Worm (Caenorhabditis elegans): ENCODE measurements around the gene M142.5.

The M142.5 gene

ce11 chrIII:10906325-10906724, 24.7 kb upstream of the M142.5 start:
- peak; percentile 22 for TF ChIP-seq unc-55 (GFP tag; optimal IDR thresholded peaks at IDR 0.05)
- peak; percentile 5 for TF ChIP-seq nhr-129 (tag; optimal IDR thresholded peaks at IDR 0.05)
- no peak for TF ChIP-seq lin-11 (tag; optimal IDR thresholded peaks at IDR 0.05)
- no peak for TF ChIP-seq sem-4 (tag; optimal IDR thresholded peaks at IDR 0.05)
- TF ChIP-seq nhr-25 (tag; optimal IDR thresholded peaks at IDR 0.05): peak; percentile 54
- TF ChIP-seq peb-1 (tag; optimal IDR thresholded peaks at IDR 0.05): no peak
- peak; percentile 18 for TF ChIP-seq C34F6.9 (tag; optimal IDR thresholded peaks at IDR 0.05)
- TF ChIP-seq lin-39 (tag; optimal IDR thresholded peaks at IDR 0.05): no peak

- TF ChIP-seq nhr-12 (tag; optimal IDR thresholded peaks at IDR 0.05) (no peak), egl-27 (tag; optimal IDR thresholded peaks at IDR 0.05) (no peak), mab-5 (tag; optimal IDR thresholded peaks at IDR 0.05) (peak; percentile 62), gmeb-1 (tag; optimal IDR thresholded peaks at IDR 0.05) (peak; percentile 83), nhr-25 (tag; optimal IDR thresholded peaks at IDR 0.05) (peak; percentile 93)
These were observed 23.3 kb upstream of the M142.5 start for ce11 chrIII:10907678-10908217.

ce11 chrIII:10908543-10908942, 22.5 kb upstream of the M142.5 start:
- TF ChIP-seq mab-5 (tag; optimal IDR thresholded peaks at IDR 0.05) (no peak), nhr-25 (tag; optimal IDR thresholded peaks at IDR 0.05) (peak; percentile 95), ama-1 (optimal IDR thresholded peaks at IDR 0.05) (no peak), gmeb-1 (tag; optimal IDR thresholded peaks at IDR 0.05) (peak; percentile 43)

- no peak for TF ChIP-seq skn-1 (tag; optimal IDR thresholded peaks at IDR 0.05)
- no peak for TF ChIP-seq ceh-16 (tag; optimal IDR thresholded peaks at IDR 0.05)
- TF ChIP-seq F13H6.1 (tag; optimal IDR thresholded peaks at IDR 0.05): no peak
- no peak for TF ChIP-seq C34F6.9 (tag; optimal IDR thresholded peaks at IDR 0.05)
- no peak for TF ChIP-seq nhr-10 (tag; optimal IDR thresholded peaks at IDR 0.05)
- no peak for TF ChIP-seq nhr-12 (tag; optimal IDR thresholded peaks at IDR 0.05)
These were observed 21.8 kb upstream of the M142.5 start for ce11 chrIII:10909166-10909565.

ce11 chrIII:10911160-10911559, 19.8 kb upstream of the M142.5 start, which contains the start of gene cut-6:
cut-6 (plus strand) TSS chrIII:10911460.
- no peak for TF ChIP-seq ztf-4 (tag; optimal IDR thresholded peaks at IDR 0.05)
- no peak for TF ChIP-seq dmd-4 (tag; optimal IDR thresholded peaks at IDR 0.05)
- no peak for TF ChIP-seq peb-1 (tag; optimal IDR thresholded peaks at IDR 0.05)
- TF ChIP-seq ztf-11 (tag; optimal IDR thresholded peaks at IDR 0.05): no peak
- no peak for TF ChIP-seq Y55F3AM.14 (GFP tag; optimal IDR thresholded peaks at IDR 0.05)
- TF ChIP-seq nhr-21 (tag; optimal IDR thresholded peaks at IDR 0.05): no peak
- TF ChIP-seq fos-1 (tag; optimal IDR thresholded peaks at IDR 0.05): no peak
- no peak for TF ChIP-seq mdl-1 (tag; optimal IDR thresholded peaks at IDR 0.05)
- no peak for TF ChIP-seq lin-39 (tag; optimal IDR thresholded peaks at IDR 0.05)
- TF ChIP-seq mab-5 (tag; optimal IDR thresholded peaks at IDR 0.05): no peak
- TF ChIP-seq sem-4 (tag; optimal IDR thresholded peaks at IDR 0.05): no peak
- TF ChIP-seq blmp-1 (tag; optimal IDR thresholded peaks at IDR 0.05; ENCODE audit: insufficient read depth): no peak
- no peak for TF ChIP-seq nhr-25 (tag; optimal IDR thresholded peaks at IDR 0.05)

- TF ChIP-seq nhr-25 (tag; optimal IDR thresholded peaks at IDR 0.05): no peak
- no peak for TF ChIP-seq nhr-21 (tag; optimal IDR thresholded peaks at IDR 0.05)
- TF ChIP-seq ama-1 (optimal IDR thresholded peaks at IDR 0.05): no peak
- TF ChIP-seq lin-13 (GFP tag; optimal IDR thresholded peaks at IDR 0.05): no peak
- TF ChIP-seq nhr-77 (tag; optimal IDR thresholded peaks at IDR 0.05): no peak
- TF ChIP-seq egl-27 (tag; optimal IDR thresholded peaks at IDR 0.05): no peak
- TF ChIP-seq aly-2 (tag; optimal IDR thresholded peaks at IDR 0.05): no peak
- no peak for TF ChIP-seq unc-55 (GFP tag; optimal IDR thresholded peaks at IDR 0.05)
- no peak for TF ChIP-seq sem-4 (tag; optimal IDR thresholded peaks at IDR 0.05)
- TF ChIP-seq gmeb-1 (tag; optimal IDR thresholded peaks at IDR 0.05): no peak
- no peak for TF ChIP-seq lin-39 (tag; optimal IDR thresholded peaks at IDR 0.05)
- no peak for TF ChIP-seq dmd-4 (tag; optimal IDR thresholded peaks at IDR 0.05)
- no peak for TF ChIP-seq F13H6.1 (tag; optimal IDR thresholded peaks at IDR 0.05)
- no peak for TF ChIP-seq mdl-1 (tag; optimal IDR thresholded peaks at IDR 0.05)
- no peak for TF ChIP-seq sma-9 (GFP tag; optimal IDR thresholded peaks at IDR 0.05)
- TF ChIP-seq sma-9 (tag; optimal IDR thresholded peaks at IDR 0.05): no peak
- TF ChIP-seq nhr-12 (tag; optimal IDR thresholded peaks at IDR 0.05): no peak
These were observed 16.0 kb upstream of the M142.5 start for ce11 chrIII:10914971-10915370.

Measured in whole organism, L2 larva.